Fruit fly (Drosophila melanogaster) Kc167 (cell line): ENCODE results near the gene CG13786.

Source experiments
- Myc ChIP-seq: fragments of >200 bp; optimal IDR thresholded peaks from 2 replicates; lab custom pipeline; 2017; ENCODE audit warnings: missing external identifiers
- Sin3A ChIP-seq: fragments of >200 bp; optimal IDR thresholded peaks from 2 replicates; lab custom pipeline; 2018; ENCODE audit warnings: missing external identifiers
- h ChIP-seq: fragments of >200 bp; optimal IDR thresholded peaks from 3 replicates; lab custom pipeline; 2018; ENCODE audit warnings: missing external identifiers
- insv ChIP-seq: fragments of >200 bp; optimal IDR thresholded peaks from 3 replicates; lab custom pipeline; 2018; ENCODE audit warnings: missing external identifiers
- psq ChIP-seq: fragments of >200 bp; optimal IDR thresholded peaks from 2 replicates; lab custom pipeline; 2017; ENCODE audit warnings: missing external identifiers

DNA sequence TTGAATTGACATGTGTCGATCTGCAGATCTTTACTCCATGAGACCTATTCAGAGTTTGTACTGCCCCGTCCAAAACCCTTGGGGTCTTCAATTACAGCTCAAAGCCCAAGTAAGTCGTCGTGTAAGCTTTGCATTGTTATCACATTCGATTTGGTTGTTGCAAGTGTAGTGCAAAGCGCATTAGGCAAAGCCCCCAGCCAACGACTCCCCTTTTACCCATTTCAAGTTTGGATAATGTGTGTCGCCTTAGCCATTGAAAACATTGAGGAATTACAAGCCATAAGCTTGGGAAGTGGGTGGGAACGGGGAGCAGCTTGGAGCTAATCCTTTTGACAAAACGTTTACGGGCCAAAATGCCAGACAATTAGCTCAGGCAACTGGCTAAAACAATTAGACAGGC is 6.7 kb upstream of the CG13786 start:
- TF ChIP-seq Myc (lab: Kevin White, UChicago) (no peak), Sin3A (no peak), insv (lab: Kevin White, UChicago) (no peak), psq (lab: Kevin White, UChicago) (no peak), h (no peak)
